Worm (Caenorhabditis elegans) whole organism, L3 larva: ENCODE results near the gene elo-5.
A peak's percentile ranks its signal among the peaks of the same experiment; 100 is the strongest.

ENCODE experiments used
- R02D3.7 ChIP-seq: fragments of 150-350 bp; optimal IDR thresholded peaks from 2 replicates; lab custom pipeline; 2014; ENCODE audit warnings: missing biosample characterization, missing genetic modification characterization
- ama-1 ChIP-seq: fragments of 150-350 bp; optimal IDR thresholded peaks from 2 replicates; lab custom pipeline; 2018
- ceh-16 ChIP-seq: sonication (generic microtip); optimal IDR thresholded peaks from 2 replicates; lab custom pipeline; 2017; ENCODE audit warnings: missing biosample characterization, missing genetic modification characterization
- ceh-28 ChIP-seq: fragments of 150-350 bp; optimal IDR thresholded peaks from 2 replicates; lab custom pipeline; 2014; ENCODE audit warnings: missing biosample characterization, missing genetic modification reagents, missing genetic modification characterization
- ceh-82 ChIP-seq: fragments of 150-350 bp; optimal IDR thresholded peaks from 2 replicates; lab custom pipeline; 2014; ENCODE audit warnings: missing biosample characterization, missing genetic modification characterization
- daf-12 ChIP-seq: fragments of 150-350 bp; optimal IDR thresholded peaks from 2 replicates; lab custom pipeline; 2014; ENCODE audit warnings: missing biosample characterization, missing genetic modification reagents, missing genetic modification characterization
- elt-1 ChIP-seq: fragments of 150-350 bp; optimal IDR thresholded peaks from 2 replicates; lab custom pipeline; 2014; ENCODE audit warnings: missing biosample characterization, missing genetic modification characterization
- elt-2 ChIP-seq: sonication (generic microtip); optimal IDR thresholded peaks from 2 replicates; lab custom pipeline; 2016; ENCODE audit warnings: missing genetic modification reagents, mild to moderate bottlenecking, missing genetic modification characterization, missing compliant biosample characterization
- elt-3 ChIP-seq, 3 experiments: fragments of 150-350 bp in 1 of 3; sonication (generic microtip) in 2 of 3; optimal IDR thresholded peaks; 2 replicates in 2 of 3; 4 replicates in 1 of 3; lab custom pipeline; 2014 to 2017; ENCODE audit warnings: missing biosample characterization in 3 of 3, missing genetic modification characterization in 3 of 3
- fkh-2 ChIP-seq: fragments of 150-350 bp; optimal IDR thresholded peaks from 2 replicates; lab custom pipeline; 2014; ENCODE audit warnings: missing biosample characterization, missing genetic modification reagents, missing genetic modification characterization
- fos-1 ChIP-seq: fragments of 150-350 bp; optimal IDR thresholded peaks from 2 replicates; lab custom pipeline; 2014; ENCODE audit warnings: missing biosample characterization, missing genetic modification characterization
- hmg-11 ChIP-seq: sonication (generic microtip); optimal IDR thresholded peaks from 2 replicates; lab custom pipeline; 2016; ENCODE audit warnings: missing genetic modification characterization, missing compliant biosample characterization
- jun-1 ChIP-seq: fragments of 150-350 bp; optimal IDR thresholded peaks from 2 replicates; lab custom pipeline; 2014; ENCODE audit warnings: missing biosample characterization, missing genetic modification reagents, missing genetic modification characterization
- lin-15B ChIP-seq: fragments of 150-350 bp; optimal IDR thresholded peaks from 2 replicates; lab custom pipeline; 2014; ENCODE audit warnings: missing biosample characterization, missing genetic modification characterization
- lsy-12 ChIP-seq: sonication (generic microtip); optimal IDR thresholded peaks from 2 replicates; lab custom pipeline; 2016; ENCODE audit warnings: mild to moderate bottlenecking, missing genetic modification characterization, missing compliant biosample characterization
- mml-1 ChIP-seq: fragments of 150-350 bp; sonication (generic microtip); optimal IDR thresholded peaks from 3 replicates; lab custom pipeline; 2014; ENCODE audit warnings: missing biosample characterization, missing genetic modification characterization
- nfya-1 ChIP-seq: sonication (generic microtip); optimal IDR thresholded peaks from 2 replicates; lab custom pipeline; 2017; ENCODE audit warnings: missing genetic modification characterization, mild to moderate bottlenecking, missing compliant biosample characterization, antibody characterized with exemption, moderate library complexity; ENCODE audit not compliant: insufficient read depth
- nhr-12 ChIP-seq: fragments of 150-350 bp; optimal IDR thresholded peaks from 2 replicates; lab custom pipeline; 2014; ENCODE audit warnings: missing biosample characterization, missing genetic modification characterization
- nhr-25 ChIP-seq: sonication (generic microtip); optimal IDR thresholded peaks from 2 replicates; lab custom pipeline; 2017; ENCODE audit warnings: missing biosample characterization, missing genetic modification characterization
- nhr-28 ChIP-seq: fragments of 150-350 bp; optimal IDR thresholded peaks from 2 replicates; lab custom pipeline; 2014; ENCODE audit warnings: missing biosample characterization, missing genetic modification characterization
- nhr-43 ChIP-seq: sonication (generic microtip); optimal IDR thresholded peaks from 2 replicates; lab custom pipeline; 2016; ENCODE audit warnings: mild to moderate bottlenecking, missing genetic modification characterization, missing compliant biosample characterization; ENCODE audit not compliant: poor library complexity, severe bottlenecking
- nhr-67 ChIP-seq: fragments of 150-350 bp; optimal IDR thresholded peaks from 2 replicates; lab custom pipeline; 2014; ENCODE audit warnings: missing biosample characterization, missing genetic modification characterization
- nhr-76 ChIP-seq: fragments of 150-350 bp; sonication (generic microtip); optimal IDR thresholded peaks from 5 replicates; lab custom pipeline; 2014; ENCODE audit warnings: missing biosample characterization, missing genetic modification characterization
- pha-4 ChIP-seq: fragments of 150-350 bp; optimal IDR thresholded peaks from 2 replicates; lab custom pipeline; 2014; ENCODE audit warnings: missing biosample characterization, missing genetic modification reagents, missing genetic modification characterization
- pqm-1 ChIP-seq: fragments of 150-350 bp; optimal IDR thresholded peaks from 2 replicates; lab custom pipeline; 2017; ENCODE audit warnings: missing biosample characterization, missing genetic modification characterization, inconsistent platforms
- skn-1 ChIP-seq: fragments of 150-350 bp; optimal IDR thresholded peaks from 2 replicates; lab custom pipeline; 2014; ENCODE audit warnings: missing biosample characterization, missing genetic modification characterization
- snpc-4 ChIP-seq: fragments of 150-350 bp; optimal IDR thresholded peaks from 2 replicates; lab custom pipeline; 2014; ENCODE audit warnings: missing biosample characterization, missing genetic modification characterization
- tbx-2 ChIP-seq: sonication (generic microtip); optimal IDR thresholded peaks from 2 replicates; lab custom pipeline; 2016; ENCODE audit warnings: mild to moderate bottlenecking, missing genetic modification characterization, missing compliant biosample characterization
- unc-39 ChIP-seq: sonication (generic microtip); optimal IDR thresholded peaks from 4 replicates; lab custom pipeline; 2017; ENCODE audit warnings: missing biosample characterization, missing genetic modification characterization
- ztf-11 ChIP-seq: fragments of 150-350 bp; optimal IDR thresholded peaks from 2 replicates; lab custom pipeline; 2014; ENCODE audit warnings: missing biosample characterization, missing genetic modification characterization
- ztf-4 ChIP-seq: fragments of 150-350 bp; optimal IDR thresholded peaks from 2 replicates; lab custom pipeline; 2014; ENCODE audit warnings: missing biosample characterization, missing genetic modification characterization

The elo-5 gene

DNA sequence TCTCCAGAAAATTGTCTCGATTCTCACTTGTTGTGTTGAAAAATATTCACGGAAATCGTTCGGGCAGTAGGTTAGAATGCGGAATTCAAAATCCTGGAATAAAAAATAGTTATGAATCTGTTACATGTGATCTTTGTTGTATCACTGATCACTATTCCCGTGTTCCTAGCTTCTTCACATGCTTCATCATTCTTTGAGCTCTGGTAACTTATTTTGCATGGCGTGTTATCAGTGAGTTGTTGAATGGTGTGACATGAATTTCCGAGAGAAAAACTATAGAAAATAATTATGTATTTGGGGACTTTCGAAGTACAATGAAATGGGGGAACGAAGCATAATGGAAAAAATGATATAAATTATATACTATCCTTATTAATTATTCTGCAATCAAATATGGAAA is 16.6 kb upstream of the elo-5 start:
- no peak for TF ChIP-seq ceh-28 (tag; lab: Kevin White, UChicago)
- no peak for TF ChIP-seq elt-3 (tag; optimal IDR thresholded peaks at IDR 0.05; lab: Kevin White, UChicago)
- TF ChIP-seq pha-4 (tag; lab: Kevin White, UChicago), result peak; percentile 51
- peak; percentile 68 for TF ChIP-seq elt-2 (tag; lab: Kevin White, UChicago)
- peak; percentile 61 for TF ChIP-seq pqm-1 (tag; lab: Kevin White, UChicago)
- no peak for TF ChIP-seq nhr-28
- TF ChIP-seq, all 47 proteins: peak for 3

DNA sequence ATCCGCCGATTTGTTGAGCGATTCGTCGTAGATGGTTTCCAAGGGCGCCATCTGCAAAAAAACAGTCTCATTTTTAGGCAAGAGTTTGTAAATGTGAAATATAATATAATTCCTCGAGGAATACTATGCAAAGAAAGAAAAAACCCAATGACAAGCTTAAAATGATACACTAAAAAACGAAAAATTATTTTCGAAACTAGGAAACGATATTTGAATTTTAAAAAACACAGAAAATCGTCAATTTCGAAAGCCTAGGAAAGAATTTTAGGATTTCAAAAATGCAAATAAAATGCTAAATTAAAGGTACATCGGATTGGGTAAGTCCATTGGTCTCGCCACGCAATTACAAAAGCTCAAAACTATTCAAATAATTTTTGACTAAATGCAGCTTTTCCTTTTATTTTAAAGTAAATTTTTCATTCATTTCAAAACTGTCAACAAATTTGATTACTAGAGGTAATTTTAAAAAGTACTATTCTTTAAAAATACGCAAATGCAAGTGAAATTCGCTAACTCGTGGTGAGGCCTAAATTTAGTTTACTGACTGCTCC is 14.7 kb upstream of the elo-5 start, which contains the start of the genes htp-1 and ZK616.5:
TSS of gene htp-1 (minus strand) at position 51 of the 551 bp plus-strand sequence.
TSS of gene ZK616.5 (plus strand) at position 423 of the 551 bp plus-strand sequence.
- TF ChIP-seq lin-15B (no peak), snpc-4 (no peak), skn-1 (tag; lab: Kevin White, UChicago) (no peak), tbx-2 (no peak), nhr-12 (tag; lab: Kevin White, UChicago) (no peak), hmg-11 (tag; lab: Kevin White, UChicago) (no peak), ceh-82 (tag; lab: Kevin White, UChicago) (no peak), elt-3 (tag; optimal IDR thresholded peaks at IDR 0.05; lab: Kevin White, UChicago) (no peak), ceh-28 (tag; lab: Kevin White, UChicago) (no peak), fkh-2 (tag; lab: Kevin White, UChicago) (no peak), R02D3.7 (tag; lab: Kevin White, UChicago) (no peak), unc-39 (tag; lab: Kevin White, UChicago) (no peak), lsy-12 (tag; lab: Kevin White, UChicago) (no peak), nhr-43 (tag; lab: Kevin White, UChicago) (no peak), ceh-16 (tag; lab: Kevin White, UChicago) (no peak), nfya-1 (tag; lab: Kevin White, UChicago) (no peak), nhr-28 (no peak)
- TF ChIP-seq, all 47 proteins: peak for 0

DNA sequence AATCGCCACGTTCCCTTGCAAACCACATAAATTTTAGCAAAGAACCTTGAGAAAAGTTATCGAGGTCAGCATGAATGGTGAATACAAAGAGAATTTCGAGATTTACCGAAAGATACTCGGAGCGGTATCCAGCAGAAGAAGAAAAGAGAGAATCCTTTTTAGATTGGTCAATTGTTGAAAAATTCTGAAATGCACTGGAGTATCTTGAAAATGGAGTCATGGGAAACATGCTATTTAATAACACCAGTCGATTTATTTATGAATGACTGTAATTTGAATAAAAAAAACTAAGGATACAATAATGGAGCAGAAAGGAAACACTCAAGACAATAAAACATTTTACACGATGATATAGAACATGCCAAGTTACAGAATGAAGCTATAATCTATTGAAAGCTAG is 13.0 kb upstream of the elo-5 start:
- TF ChIP-seq mml-1 (no peak), elt-1 (tag; lab: Kevin White, UChicago) (no peak), hmg-11 (tag; lab: Kevin White, UChicago) (no peak), nhr-25 (peak; percentile 24)

DNA sequence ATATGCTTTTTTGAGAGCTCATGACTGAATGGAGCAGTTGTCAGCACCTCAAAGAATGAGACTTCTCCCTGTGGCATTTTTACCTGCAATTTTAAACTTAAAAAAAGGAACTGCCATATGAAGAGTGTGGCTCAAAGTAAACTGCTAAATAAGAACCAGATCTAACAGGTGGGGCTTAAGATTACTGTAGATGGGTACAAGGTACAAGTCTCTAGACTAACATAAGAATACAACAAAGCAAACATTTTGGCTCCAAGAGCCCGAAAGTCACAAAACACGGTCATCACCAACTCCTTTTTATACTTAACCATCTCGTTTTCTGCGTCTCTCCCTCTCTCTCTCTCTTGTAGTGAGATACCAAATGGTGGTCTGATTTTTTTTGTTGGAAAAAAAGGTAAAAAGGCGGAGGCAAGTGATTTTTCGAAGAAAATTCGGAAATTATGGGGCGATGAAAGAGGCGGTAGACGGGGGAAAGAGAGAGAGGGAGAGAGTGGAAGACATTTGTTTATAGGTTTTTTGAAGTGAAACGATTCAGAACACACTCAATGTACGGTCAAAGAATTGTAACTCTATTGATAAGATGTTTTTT is 11.7 kb upstream of the elo-5 start, which contains the start of gene elo-6:
TSS of gene elo-6 (minus strand) at position 83 of the 589 bp plus-strand sequence.
- peak; percentile 55 for TF ChIP-seq pha-4 (tag; lab: Kevin White, UChicago)
- peak; percentile 67 for TF ChIP-seq pqm-1 (tag; lab: Kevin White, UChicago)
- TF ChIP-seq nhr-12 (tag; lab: Kevin White, UChicago), result no peak
- TF ChIP-seq R02D3.7 (tag; lab: Kevin White, UChicago), result no peak
- no peak for TF ChIP-seq nhr-76 (tag; lab: Kevin White, UChicago)
- TF ChIP-seq elt-3 (tag; optimal IDR thresholded peaks at IDR 0.05; lab: Kevin White, UChicago), result no peak
- peak; percentile 85 for TF ChIP-seq elt-2 (tag; lab: Kevin White, UChicago)
- TF ChIP-seq lin-15B, result no peak
- peak; percentile 28 for TF ChIP-seq jun-1 (tag; lab: Kevin White, UChicago)
- no peak for TF ChIP-seq ztf-4
- peak; percentile 77 for TF ChIP-seq ama-1
- TF ChIP-seq, all 47 proteins: peak for 5

DNA sequence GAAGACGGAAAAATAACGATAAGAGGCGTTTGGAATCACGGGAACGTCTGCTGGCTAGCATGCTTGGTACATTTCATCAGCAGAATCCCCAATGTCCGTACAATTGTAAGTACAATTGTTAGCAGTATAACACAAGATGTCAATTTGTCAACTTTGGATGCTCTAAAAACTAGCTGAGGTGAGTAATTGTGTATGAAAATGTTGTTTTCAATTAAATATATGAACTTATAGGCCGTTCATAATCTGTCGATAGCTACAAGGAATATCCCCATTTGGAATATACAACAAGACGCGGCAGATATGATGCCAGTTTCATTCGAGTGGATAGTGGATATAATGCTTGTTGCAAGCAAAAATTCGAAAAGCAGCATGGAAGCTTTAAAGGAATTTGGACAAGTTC is 8.1 kb upstream of the elo-5 start, which contains the start of gene F41H10.12:
TSS of gene F41H10.12 (plus strand) at position 301 of the 400 bp plus-strand sequence.
- TF ChIP-seq ceh-82 (tag; lab: Kevin White, UChicago) (no peak), fos-1 (tag; lab: Kevin White, UChicago) (no peak), pha-4 (tag; lab: Kevin White, UChicago) (no peak), nhr-67 (tag; lab: Kevin White, UChicago) (no peak), daf-12 (tag; lab: Kevin White, UChicago) (no peak), ztf-11 (no peak)
